Fruit fly (Drosophila melanogaster): ENCODE results near the gene CG42502.

CG42502 gene

DNA sequence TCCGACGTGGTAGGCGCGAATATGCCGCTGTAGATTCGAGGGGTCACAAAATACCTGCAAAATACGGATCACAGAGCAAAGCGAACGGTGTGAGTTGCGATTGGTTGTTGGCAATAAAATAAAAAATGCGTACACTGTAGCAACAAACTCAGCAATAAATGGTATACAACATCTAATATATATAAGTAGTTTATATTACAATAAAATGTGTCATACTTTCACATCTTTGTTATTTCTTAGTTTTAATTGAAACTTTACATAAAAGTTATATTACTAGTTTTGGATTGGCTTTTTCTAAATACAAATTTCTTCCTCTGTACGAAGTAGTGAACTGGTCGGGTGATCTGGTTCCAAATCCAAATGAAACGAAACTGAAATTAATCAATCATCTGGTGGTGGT, 45.3 kb downstream of the CG42502 start:
- TF ChIP-seq CG4496 (GFP tag; IDR thresholded peaks at IDR 0.05) (0 out of 3 replicates have a peak, but pooled peaks have one; percentile 6), Ets98B (GFP tag; IDR thresholded peaks at IDR 0.05) (peak; percentile 13; the same call in 1 of the 2 replicates), CG8301 (tag; optimal IDR thresholded peaks at IDR 0.05) (no peak), CG17806 (tag; optimal IDR thresholded peaks at IDR 0.05) (no peak)

All from whole organism, pupa.